Worm (Caenorhabditis elegans) whole organism, midembryonic: ENCODE measurements around the gene acy-4.

Experiments used
- cog-1 ChIP-seq: sonication (generic microtip); optimal IDR thresholded peaks from 2 replicates; lab custom pipeline; 2016; ENCODE audit warnings: missing genetic modification characterization, missing compliant biosample characterization
- flt-1 ChIP-seq: fragments of 200-800 bp; sonication (Bioruptor generic); IDR thresholded peaks from 2 replicates; pipeline ENCODE4 v1.3.6; 2022; ENCODE audit warnings: missing genetic modification characterization, missing compliant biosample characterization
- med-1 ChIP-seq: sonication (generic microtip); optimal IDR thresholded peaks from 2 replicates; lab custom pipeline; 2017; ENCODE audit warnings: missing genetic modification characterization, mild to moderate bottlenecking, missing compliant biosample characterization, antibody characterized with exemption, missing genetic modification reagents; ENCODE audit not compliant: insufficient read depth
- tab-1 ChIP-seq: fragments of 200-800 bp; sonication (Bioruptor generic); IDR thresholded peaks from 2 replicates; pipeline ENCODE4 v1.3.6; 2022; ENCODE audit warnings: missing genetic modification characterization, missing compliant biosample characterization
- ztf-29 ChIP-seq: fragments of 200-800 bp; sonication (Bioruptor generic); IDR thresholded peaks from 2 replicates; pipeline ENCODE4 v1.3.6; 2022; ENCODE audit warnings: missing genetic modification reagents, missing genetic modification characterization, missing compliant biosample characterization

DNA sequence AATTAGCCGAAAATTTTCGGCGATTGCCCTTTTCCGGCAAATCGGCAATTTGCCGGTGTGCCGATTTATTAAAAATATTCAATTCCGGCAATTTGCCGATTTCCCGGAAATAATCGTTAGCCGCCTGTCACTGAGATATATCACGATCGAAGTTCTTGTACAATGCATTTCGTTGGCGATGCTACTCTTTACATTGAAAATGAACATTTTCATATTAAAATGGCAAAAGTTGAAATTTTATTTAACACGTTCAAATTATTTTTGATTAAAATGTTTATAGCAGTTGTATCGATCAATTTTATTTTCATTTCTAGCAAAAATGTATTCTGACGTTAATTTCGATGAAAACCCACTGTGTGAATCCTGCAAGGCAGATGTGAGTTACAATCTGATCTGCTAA lies 16.0 kb downstream of the acy-4 start, which contains the start of gene M03E7.3:
- no peak for TF ChIP-seq med-1 (GFP tag; lab: Kevin White, UChicago)
- TF ChIP-seq tab-1 (GFP tag; lab: Robert Waterston, UW): no peak
- TF ChIP-seq cog-1 (tag; lab: Kevin White, UChicago): no peak
- no peak for TF ChIP-seq flt-1 (GFP tag; lab: Robert Waterston, UW)
- TF ChIP-seq ztf-29 (GFP tag; lab: Robert Waterston, UW): no peak
